Fruit fly (Drosophila melanogaster) whole organism, embryonic: ENCODE results near the gene CG42366.

Experiments
- Adf1 ChIP-seq: fragments of 200-800 bp; sonication (Bioruptor generic); IDR thresholded peaks from 2 replicates; pipeline ENCODE4 v1.3.6; 2022; ENCODE audit warnings: missing biosample characterization, missing genetic modification characterization
- Atf-2 ChIP-seq: fragments of 200-800 bp; sonication (Bioruptor generic); optimal IDR thresholded peaks from 2 replicates; lab custom pipeline; 2016; ENCODE audit warnings: missing biosample characterization, missing genetic modification characterization
- B-H2 ChIP-seq: fragments of 200-800 bp; sonication (Bioruptor generic); optimal IDR thresholded peaks from 2 replicates; lab custom pipeline; 2018; ENCODE audit warnings: missing biosample characterization, mild to moderate bottlenecking, missing genetic modification characterization
- CG11456 ChIP-seq: fragments of 200-800 bp; sonication (Bioruptor generic); IDR thresholded peaks from 3 replicates; pipeline ENCODE4 v1.3.6; 2022; ENCODE audit warnings: missing biosample characterization, missing genetic modification characterization
- CG12104 ChIP-seq: fragments of 200-800 bp; sonication (Bioruptor generic); optimal IDR thresholded peaks from 3 replicates; lab custom pipeline; 2016; ENCODE audit warnings: missing biosample characterization, missing genetic modification characterization
- CG13624 ChIP-seq: fragments of 200-800 bp; sonication (Bioruptor generic); optimal IDR thresholded peaks from 2 replicates; lab custom pipeline; 2016; ENCODE audit warnings: missing biosample characterization, missing genetic modification characterization
- CG1603 ChIP-seq: fragments of 200-800 bp; sonication (Bioruptor generic); optimal IDR thresholded peaks from 2 replicates; lab custom pipeline; 2019; ENCODE audit warnings: missing biosample characterization, mild to moderate bottlenecking, missing genetic modification characterization, moderate library complexity
- CG2875 ChIP-seq: fragments of 200-800 bp; sonication (Bioruptor generic); optimal IDR thresholded peaks from 2 replicates; lab custom pipeline; 2017; ENCODE audit warnings: missing biosample characterization, mild to moderate bottlenecking, missing genetic modification characterization, missing genetic modification reagents
- CG3065 ChIP-seq: fragments of 200-800 bp; sonication (Bioruptor generic); optimal IDR thresholded peaks from 2 replicates; lab custom pipeline; 2016; ENCODE audit warnings: missing biosample characterization, missing genetic modification characterization
- CG31388 ChIP-seq: fragments of 200-800 bp; sonication (Bioruptor generic); optimal IDR thresholded peaks from 2 replicates; lab custom pipeline; 2016; ENCODE audit warnings: missing biosample characterization, missing genetic modification characterization
- CG3726 ChIP-seq: fragments of 200-800 bp; sonication (Bioruptor generic); IDR thresholded peaks from 3 replicates; pipeline ENCODE4, ENCODE4 v1.3.6; 2022; ENCODE audit warnings: missing biosample characterization, missing genetic modification characterization
- CG4360 ChIP-seq: fragments of 200-800 bp; sonication (Bioruptor generic); IDR thresholded peaks from 2 replicates; pipeline ENCODE4 v1.3.6; 2022; ENCODE audit warnings: missing biosample characterization, missing genetic modification characterization
- CG7372 ChIP-seq: fragments of 200-800 bp; sonication (Bioruptor generic); IDR thresholded peaks from 2 replicates; pipeline ENCODE4 v1.3.6; 2022; ENCODE audit warnings: missing biosample characterization, missing genetic modification characterization
- CG8281 ChIP-seq: fragments of 200-800 bp; sonication (Bioruptor generic); optimal IDR thresholded peaks from 2 replicates; lab custom pipeline; 2018; ENCODE audit warnings: missing biosample characterization, mild to moderate bottlenecking, missing genetic modification characterization, moderate library complexity
- CG9932 ChIP-seq: fragments of 200-800 bp; sonication (Bioruptor generic); IDR thresholded peaks from 2 replicates; pipeline ENCODE4 v1.3.6; 2022; ENCODE audit warnings: missing biosample characterization, missing genetic modification characterization
- CoRest ChIP-seq: fragments of 200-800 bp; sonication (Bioruptor generic); optimal IDR thresholded peaks from 3 replicates; lab custom pipeline; 2018; ENCODE audit warnings: missing biosample characterization, mild to moderate bottlenecking, missing genetic modification characterization, moderate library complexity
- D ChIP-seq, 2 experiments: fragments of 200-800 bp in 1 of 2; fragments of >200 bp in 1 of 2; sonication (Bioruptor generic) in 1 of 2; optimal IDR thresholded peaks; 2 replicates in 1 of 2; 3 replicates in 1 of 2; lab custom pipeline; 2017; ENCODE audit warnings: mild to moderate bottlenecking in 1 of 2, missing biosample characterization in 1 of 2, missing genetic modification characterization in 1 of 2, missing genetic modification reagents in 1 of 2
- Dp ChIP-seq: fragments of 200-800 bp; sonication (Bioruptor generic); optimal IDR thresholded peaks from 2 replicates; lab custom pipeline; 2018; ENCODE audit warnings: missing biosample characterization, mild to moderate bottlenecking, missing genetic modification characterization, moderate library complexity
- Drgx ChIP-seq: fragments of 200-800 bp; sonication (Bioruptor generic); IDR thresholded peaks from 2 replicates; pipeline ENCODE4 v1.3.6; 2022; ENCODE audit warnings: missing biosample characterization, missing genetic modification characterization
- NC2α ChIP-seq: fragments of 200-800 bp; sonication (Bioruptor generic); optimal IDR thresholded peaks from 2 replicates; lab custom pipeline; 2016; ENCODE audit warnings: missing biosample characterization, missing genetic modification characterization
- Nf-YA ChIP-seq: fragments of 200-800 bp; sonication (Bioruptor generic); IDR thresholded peaks from 2 replicates; pipeline ENCODE4 v1.3.6; 2022; ENCODE audit warnings: missing biosample characterization, missing genetic modification characterization
- Optix ChIP-seq: fragments of 200-800 bp; sonication (Bioruptor generic); IDR thresholded peaks from 3 replicates; pipeline ENCODE4 v1.3.6; 2022; ENCODE audit warnings: missing biosample characterization, missing genetic modification characterization
- PHDP ChIP-seq: fragments of 200-800 bp; sonication (Bioruptor generic); optimal IDR thresholded peaks from 3 replicates; lab custom pipeline; 2018; ENCODE audit warnings: missing biosample characterization, mild to moderate bottlenecking, missing genetic modification characterization, moderate library complexity
- Rfx ChIP-seq: fragments of 200-800 bp; sonication (Bioruptor generic); IDR thresholded peaks from 2 replicates; pipeline ENCODE4 v1.3.6; 2022; ENCODE audit warnings: missing biosample characterization, missing genetic modification characterization
- Rx ChIP-seq: fragments of 200-800 bp; sonication (Bioruptor generic); IDR thresholded peaks from 2 replicates; pipeline ENCODE4 v1.3.6; 2022; ENCODE audit warnings: missing biosample characterization, missing genetic modification characterization
- ac ChIP-seq: fragments of 200-800 bp; sonication (Bioruptor generic); optimal IDR thresholded peaks from 3 replicates; lab custom pipeline; 2017; ENCODE audit warnings: missing biosample characterization, mild to moderate bottlenecking, missing genetic modification characterization
- ase ChIP-seq: fragments of 200-800 bp; sonication (Bioruptor generic); IDR thresholded peaks from 3 replicates; pipeline ENCODE4 v1.3.6; 2022; ENCODE audit warnings: missing biosample characterization, missing genetic modification characterization
- bowl ChIP-seq: fragments of 200-800 bp; sonication (Bioruptor generic); IDR thresholded peaks from 2 replicates; pipeline ENCODE4 v1.3.6; 2022; ENCODE audit warnings: missing biosample characterization, missing genetic modification characterization
- chn ChIP-seq: fragments of 200-800 bp; sonication (Bioruptor generic); optimal IDR thresholded peaks from 2 replicates; lab custom pipeline; 2016; ENCODE audit warnings: missing biosample characterization, missing genetic modification characterization
- dpn ChIP-seq, 2 experiments: fragments of 200-800 bp; sonication (Bioruptor generic); optimal IDR thresholded peaks; 3 replicates each; lab custom pipeline; 2016; ENCODE audit warnings: missing biosample characterization in 2 of 2, missing genetic modification characterization in 2 of 2
- ewg ChIP-seq: fragments of 200-800 bp; sonication (Bioruptor generic); optimal IDR thresholded peaks from 3 replicates; lab custom pipeline; 2017; ENCODE audit warnings: mild to moderate bottlenecking, missing biosample characterization, missing genetic modification reagents, missing genetic modification characterization
- fd3F ChIP-seq: fragments of 200-800 bp; sonication (Bioruptor generic); optimal IDR thresholded peaks from 2 replicates; lab custom pipeline; 2018; ENCODE audit warnings: missing biosample characterization, mild to moderate bottlenecking, missing genetic modification characterization, moderate library complexity
- fru ChIP-seq: fragments of >200 bp; optimal IDR thresholded peaks from 2 replicates; lab custom pipeline; 2017
- grn ChIP-seq: fragments of 200-800 bp; sonication (Bioruptor generic); optimal IDR thresholded peaks from 3 replicates; lab custom pipeline; 2017; ENCODE audit warnings: missing biosample characterization, missing genetic modification characterization
- h ChIP-seq: fragments of >200 bp; optimal IDR thresholded peaks from 2 replicates; lab custom pipeline; 2017
- hth ChIP-seq: fragments of >200 bp; optimal IDR thresholded peaks from 2 replicates; lab custom pipeline; 2017; ENCODE audit warnings: inconsistent platforms
- ken ChIP-seq: fragments of 200-800 bp; sonication (Bioruptor generic); IDR thresholded peaks from 3 replicates; pipeline ENCODE4 v1.3.6; 2022; ENCODE audit warnings: missing biosample characterization, missing genetic modification characterization
- maf-S ChIP-seq: fragments of 200-800 bp; sonication (Bioruptor generic); optimal IDR thresholded peaks from 2 replicates; lab custom pipeline; 2016; ENCODE audit warnings: missing biosample characterization, missing genetic modification characterization
- mam ChIP-seq: fragments of 200-800 bp; sonication (Bioruptor generic); optimal IDR thresholded peaks from 3 replicates; lab custom pipeline; 2016; ENCODE audit warnings: missing biosample characterization, missing genetic modification characterization
- nmo ChIP-seq: fragments of 200-800 bp; sonication (Bioruptor generic); optimal IDR thresholded peaks from 2 replicates; lab custom pipeline; 2018; ENCODE audit warnings: missing biosample characterization, mild to moderate bottlenecking, missing genetic modification characterization, moderate library complexity
- onecut ChIP-seq: fragments of 200-800 bp; sonication (Bioruptor generic); IDR thresholded peaks from 2 replicates; pipeline ENCODE4 v1.3.6; 2022; ENCODE audit warnings: missing biosample characterization, missing genetic modification characterization
- org-1 ChIP-seq: fragments of 200-800 bp; sonication (Bioruptor generic); optimal IDR thresholded peaks from 2 replicates; lab custom pipeline; 2017; ENCODE audit warnings: missing biosample characterization, missing genetic modification characterization
- peb ChIP-seq: fragments of 200-800 bp; sonication (Bioruptor generic); IDR thresholded peaks from 2 replicates; pipeline ENCODE4 v1.3.6; 2022; ENCODE audit warnings: missing biosample characterization, missing genetic modification characterization
- run ChIP-seq: fragments of 200-800 bp; sonication (Bioruptor generic); optimal IDR thresholded peaks from 3 replicates; lab custom pipeline; 2018; ENCODE audit warnings: missing biosample characterization, mild to moderate bottlenecking, missing genetic modification characterization
- sc ChIP-seq, 3 experiments: fragments of >200 bp in 2 of 3; fragments of 200-800 bp in 1 of 3; sonication (Bioruptor generic) in 1 of 3; optimal IDR thresholded peaks; 2 replicates in 2 of 3; 3 replicates in 1 of 3; lab custom pipeline; 2017; ENCODE audit warnings: mild to moderate bottlenecking in 1 of 3, missing biosample characterization in 1 of 3, missing genetic modification characterization in 1 of 3, missing genetic modification reagents in 1 of 3
- shn ChIP-seq: fragments of 200-800 bp; sonication (Bioruptor generic); optimal IDR thresholded peaks from 3 replicates; lab custom pipeline; 2016; ENCODE audit warnings: missing biosample characterization, missing genetic modification characterization
- tx ChIP-seq: fragments of 200-800 bp; sonication (Bioruptor generic); optimal IDR thresholded peaks from 2 replicates; lab custom pipeline; 2016; ENCODE audit warnings: missing biosample characterization, missing genetic modification characterization
- usp ChIP-seq: fragments of >200 bp; optimal IDR thresholded peaks from 2 replicates; lab custom pipeline; 2017; ENCODE audit warnings: missing biosample characterization, missing genetic modification characterization
- yki ChIP-seq: fragments of >200 bp; optimal IDR thresholded peaks from 3 replicates; lab custom pipeline; 2018
- zen ChIP-seq: fragments of 200-800 bp; sonication (Bioruptor generic); optimal IDR thresholded peaks from 3 replicates; lab custom pipeline; 2018; ENCODE audit warnings: missing biosample characterization, mild to moderate bottlenecking, missing genetic modification characterization, moderate library complexity

The CG42366 gene

DNA sequence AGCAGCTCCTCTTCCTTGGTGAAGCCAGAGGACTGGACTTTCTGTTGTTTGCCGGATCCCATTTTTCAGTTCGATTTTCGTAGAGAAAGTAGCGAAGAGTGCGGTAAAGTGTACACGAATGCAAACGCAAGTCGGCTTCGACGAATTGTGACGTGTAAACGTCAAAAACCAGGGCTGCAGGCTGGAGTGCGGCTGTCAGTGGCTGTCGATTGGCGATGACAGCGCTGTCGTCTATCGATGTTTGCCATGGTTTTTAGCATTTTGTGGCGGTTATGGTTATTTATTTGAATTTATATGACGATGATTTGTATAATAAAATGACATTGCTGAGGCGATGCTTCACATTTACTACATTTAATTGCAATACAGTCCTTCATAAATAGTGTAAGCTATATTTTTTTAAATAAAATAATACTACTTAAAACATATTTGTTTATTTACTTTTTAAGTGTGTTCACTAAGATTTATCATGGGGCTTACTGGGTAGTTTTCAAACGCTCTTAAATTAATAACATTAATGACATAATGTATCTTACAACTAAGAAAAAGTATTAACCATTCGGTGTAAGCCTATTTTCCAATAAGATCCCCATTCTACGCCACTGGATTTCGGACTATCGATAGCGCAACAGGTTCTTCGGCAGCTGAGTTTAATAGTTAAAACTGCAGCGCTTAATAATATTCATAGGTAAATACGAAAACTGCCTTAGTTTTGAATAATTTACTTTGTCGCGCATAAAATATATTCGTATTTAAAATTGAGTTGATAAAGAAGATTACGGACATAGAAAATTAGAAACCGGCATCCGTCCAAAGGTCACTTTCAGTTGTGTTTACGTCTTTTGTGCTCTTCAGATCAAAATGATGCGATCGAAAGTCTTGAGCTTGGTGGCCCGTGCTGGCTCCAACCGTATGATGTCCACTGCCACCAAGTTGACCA, 6.7 kb upstream of the CG42366 start, which contains the start of the genes CG5885 and CG4598 (continued):
- TF ChIP-seq grn (GFP tag; lab: Kevin White, UChicago) (no peak), zen (tag; lab: Kevin White, UChicago) (peak; percentile 7), yki (lab: Kevin White, UChicago) (no peak), CG12104 (GFP tag; lab: Kevin White, UChicago) (peak; percentile 45), CG7372 (GFP tag; lab: Robert Waterston, UW) (peak; percentile 47; the same call in 1 of the 2 replicates), nmo (peak; percentile 61), fd3F (GFP tag; lab: Kevin White, UChicago) (peak; percentile 66), h (lab: Kevin White, UChicago) (no peak), NC2α (no peak), PHDP (tag; lab: Kevin White, UChicago) (peak; percentile 65), chn (GFP tag; lab: Kevin White, UChicago) (peak; percentile 54), Optix (GFP tag; lab: Robert Waterston, UW) (peak; percentile 19; the same call in 1 of the 3 replicates), D (optimal IDR thresholded peaks at IDR 0.05; lab: Kevin White, UChicago) (no peak), D (GFP tag; optimal IDR thresholded peaks at IDR 0.05; lab: Kevin White, UChicago) (peak; percentile 34), usp (GFP tag; lab: Kevin White, UChicago) (no peak), CG1603 (tag; lab: Kevin White, UChicago) (peak; percentile 78), CG4360 (GFP tag; lab: Robert Waterston, UW) (no peak), CG3065 (GFP tag; lab: Kevin White, UChicago) (no peak), Rx (peak; percentile 35; the same call in 1 of the 2 replicates), onecut (GFP tag; lab: Robert Waterston, UW) (peak; percentile 55; the same call in 1 of the 2 replicates), B-H2 (GFP tag; lab: Kevin White, UChicago) (peak; percentile 50), CG11456 (peak; percentile 63), dpn (GFP tag; optimal IDR thresholded peaks at IDR 0.05; lab: Kevin White, UChicago) (peak; percentile 38 to 74), org-1 (GFP tag; lab: Kevin White, UChicago) (no peak), maf-S (GFP tag; lab: Kevin White, UChicago) (peak; percentile 40), Rfx (peak; percentile 80), CoRest (tag; lab: Kevin White, UChicago) (peak; percentile 79), bowl (GFP tag; lab: Robert Waterston, UW) (no peak), Dp (GFP tag; lab: Kevin White, UChicago) (peak; percentile 88), tx (GFP tag; lab: Kevin White, UChicago) (peak; percentile 46), CG3726 (0 out of 3 replicates have a peak, but pooled peaks have one; percentile 45), fru (lab: Kevin White, UChicago) (no peak), ac (GFP tag; lab: Kevin White, UChicago) (no peak), ase (GFP tag; lab: Robert Waterston, UW) (peak; percentile 44; the same call in 1 of the 3 replicates), shn (GFP tag; lab: Kevin White, UChicago) (peak; percentile 9), CG2875 (GFP tag; lab: Kevin White, UChicago) (no peak), Drgx (peak; percentile 78), hth (lab: Kevin White, UChicago) (no peak), Atf-2 (GFP tag; lab: Kevin White, UChicago) (no peak), ken (GFP tag; lab: Robert Waterston, UW) (peak; percentile 71; the same call in 1 of the 3 replicates), Adf1 (GFP tag; lab: Robert Waterston, UW) (peak; percentile 50), CG8281 (tag; lab: Kevin White, UChicago) (no peak), sc (optimal IDR thresholded peaks at IDR 0.05; lab: Kevin White, UChicago) (no peak), sc (GFP tag; optimal IDR thresholded peaks at IDR 0.05; lab: Kevin White, UChicago) (peak; percentile 28), mam (GFP tag; lab: Kevin White, UChicago) (peak; percentile 71), ewg (GFP tag; lab: Kevin White, UChicago) (peak; percentile 6), CG9932 (GFP tag; lab: Robert Waterston, UW) (peak; percentile 82), CG31388 (GFP tag; lab: Kevin White, UChicago) (no peak), Nf-YA (no peak), peb (no peak), run (peak; percentile 17), CG13624 (GFP tag; lab: Kevin White, UChicago) (peak; percentile 32)
